Fruit fly (Drosophila melanogaster) whole organism, embryonic: ENCODE results near the gene CG14269.

Experiments
- Blimp-1 ChIP-seq: fragments of 200-800 bp; sonication (Bioruptor generic); optimal IDR thresholded peaks from 3 replicates; lab custom pipeline; 2018; ENCODE audit warnings: missing biosample characterization, missing genetic modification characterization, mild to moderate bottlenecking, moderate library complexity, missing genetic modification reagents
- C15 ChIP-seq: fragments of 200-800 bp; sonication (Bioruptor generic); IDR thresholded peaks from 3 replicates; pipeline ENCODE4 v1.3.6; 2022; ENCODE audit warnings: missing biosample characterization, missing genetic modification characterization
- CG10147 ChIP-seq: fragments of 200-800 bp; sonication (Bioruptor generic); optimal IDR thresholded peaks from 2 replicates; lab custom pipeline; 2019; ENCODE audit warnings: missing biosample characterization, mild to moderate bottlenecking, missing genetic modification characterization, moderate library complexity
- CG11093 ChIP-seq: fragments of 200-800 bp; sonication (Bioruptor generic); IDR thresholded peaks from 3 replicates; pipeline ENCODE4 v1.3.6; 2022; ENCODE audit warnings: missing biosample characterization, missing genetic modification characterization
- CG11695 ChIP-seq: fragments of 200-800 bp; sonication (Bioruptor generic); IDR thresholded peaks from 3 replicates; pipeline ENCODE4 v1.3.6; 2022; ENCODE audit warnings: missing biosample characterization, missing genetic modification characterization
- CG1233 ChIP-seq: fragments of 200-800 bp; sonication (Bioruptor generic); optimal IDR thresholded peaks from 4 replicates; lab custom pipeline; 2018; ENCODE audit warnings: missing biosample characterization, mild to moderate bottlenecking, missing genetic modification characterization
- CG12391 ChIP-seq: fragments of 200-800 bp; sonication (Bioruptor generic); optimal IDR thresholded peaks from 3 replicates; lab custom pipeline; 2018; ENCODE audit warnings: missing biosample characterization, mild to moderate bottlenecking, missing genetic modification characterization, moderate library complexity
- CG12769 ChIP-seq: fragments of 200-800 bp; sonication (Bioruptor generic); optimal IDR thresholded peaks from 2 replicates; lab custom pipeline; 2019; ENCODE audit warnings: missing biosample characterization, mild to moderate bottlenecking, missing genetic modification characterization, moderate library complexity
- CG14050 ChIP-seq: fragments of 200-800 bp; sonication (Bioruptor generic); IDR thresholded peaks from 3 replicates; pipeline ENCODE4 v1.3.6; 2022; ENCODE audit warnings: missing biosample characterization, missing genetic modification characterization
- CG15073 ChIP-seq: fragments of 200-800 bp; sonication (Bioruptor generic); optimal IDR thresholded peaks from 2 replicates; lab custom pipeline; 2016; ENCODE audit warnings: missing biosample characterization, missing genetic modification characterization
- CG17829 ChIP-seq: fragments of 200-800 bp; optimal IDR thresholded peaks from 2 replicates; lab custom pipeline; 2019; ENCODE audit warnings: missing biosample characterization, mild to moderate bottlenecking, missing genetic modification characterization, moderate library complexity
- CG18011 ChIP-seq: fragments of 200-800 bp; sonication (Bioruptor generic); optimal IDR thresholded peaks from 2 replicates; lab custom pipeline; 2017; ENCODE audit warnings: missing biosample characterization, missing genetic modification characterization, mild to moderate bottlenecking, moderate library complexity, missing genotype
- CG18476 ChIP-seq: fragments of 200-800 bp; sonication (Bioruptor generic); optimal IDR thresholded peaks from 2 replicates; lab custom pipeline; 2016; ENCODE audit warnings: missing biosample characterization, mild to moderate bottlenecking, missing genetic modification characterization
- CG2129 ChIP-seq: fragments of 200-800 bp; sonication (Bioruptor generic); IDR thresholded peaks from 2 replicates; pipeline ENCODE4 v1.3.6; 2022; ENCODE audit warnings: missing biosample characterization, missing genetic modification characterization; ENCODE audit not compliant: partially characterized antibody
- CG2202 ChIP-seq: fragments of 200-800 bp; sonication (Bioruptor generic); optimal IDR thresholded peaks from 2 replicates; lab custom pipeline; 2018; ENCODE audit warnings: missing biosample characterization, mild to moderate bottlenecking, missing genetic modification characterization
- CG30431 ChIP-seq: fragments of 200-800 bp; sonication (Bioruptor generic); optimal IDR thresholded peaks from 2 replicates; lab custom pipeline; 2017; ENCODE audit warnings: missing biosample characterization, missing genetic modification characterization
- CG32532 ChIP-seq: fragments of 200-800 bp; sonication (Bioruptor generic); IDR thresholded peaks from 2 replicates; pipeline ENCODE4 v1.3.6; 2022; ENCODE audit warnings: missing biosample characterization, missing genetic modification characterization
- CG32767 ChIP-seq: fragments of 200-800 bp; sonication (Bioruptor generic); IDR thresholded peaks from 2 replicates; pipeline ENCODE4 v1.3.6; 2022; ENCODE audit warnings: missing biosample characterization, missing genetic modification characterization
- CG33213 ChIP-seq: fragments of 200-800 bp; sonication (Bioruptor generic); optimal IDR thresholded peaks from 3 replicates; lab custom pipeline; 2016; ENCODE audit warnings: missing biosample characterization, missing genetic modification characterization
- CG3407 ChIP-seq: fragments of 200-800 bp; sonication (Bioruptor generic); optimal IDR thresholded peaks from 2 replicates; lab custom pipeline; 2018; ENCODE audit warnings: missing biosample characterization, mild to moderate bottlenecking, missing genetic modification characterization
- CG43689 ChIP-seq: fragments of 200-800 bp; sonication (Bioruptor generic); IDR thresholded peaks from 2 replicates; pipeline ENCODE4 v1.3.6; 2022; ENCODE audit warnings: missing biosample characterization, missing genetic modification characterization
- CG4617 ChIP-seq: fragments of 200-800 bp; sonication (Bioruptor generic); optimal IDR thresholded peaks from 3 replicates; lab custom pipeline; 2016; ENCODE audit warnings: missing biosample characterization, missing genetic modification characterization, borderline replicate concordance
- CG6175 ChIP-seq: fragments of 200-800 bp; sonication (Bioruptor generic); IDR thresholded peaks from 3 replicates; pipeline ENCODE4 v1.3.6; 2022; ENCODE audit warnings: missing biosample characterization, missing genetic modification characterization
- CG6765 ChIP-seq: fragments of 200-800 bp; sonication (Bioruptor generic); optimal IDR thresholded peaks from 3 replicates; lab custom pipeline; 2017; ENCODE audit warnings: missing biosample characterization, mild to moderate bottlenecking, missing genetic modification characterization
- CG9817 ChIP-seq: fragments of 200-800 bp; sonication (Bioruptor generic); optimal IDR thresholded peaks from 2 replicates; lab custom pipeline; 2018; ENCODE audit warnings: missing biosample characterization, mild to moderate bottlenecking, missing genetic modification characterization, moderate library complexity
- Camta ChIP-seq: fragments of 200-800 bp; sonication (Bioruptor generic); optimal IDR thresholded peaks from 2 replicates; lab custom pipeline; 2016; ENCODE audit warnings: missing biosample characterization, missing genetic modification characterization
- Dbx ChIP-seq: fragments of 200-800 bp; sonication (Bioruptor generic); IDR thresholded peaks from 3 replicates; pipeline ENCODE4 v1.3.6; 2022; ENCODE audit warnings: missing biosample characterization, missing genetic modification characterization
- Dip3 ChIP-seq: fragments of 200-800 bp; sonication (Bioruptor generic); optimal IDR thresholded peaks from 3 replicates; lab custom pipeline; 2016; ENCODE audit warnings: missing biosample characterization, missing genetic modification characterization
- HLH54F ChIP-seq: fragments of 200-800 bp; sonication (Bioruptor generic); optimal IDR thresholded peaks from 3 replicates; lab custom pipeline; 2016; ENCODE audit warnings: missing biosample characterization, missing genetic modification characterization
- Hr39 ChIP-seq: fragments of >200 bp; optimal IDR thresholded peaks from 2 replicates; lab custom pipeline; 2017
- Myb ChIP-seq: fragments of 200-800 bp; sonication (Bioruptor generic); optimal IDR thresholded peaks from 2 replicates; lab custom pipeline; 2016; ENCODE audit warnings: missing biosample characterization, missing genetic modification characterization
- Pdp1 ChIP-seq, 2 experiments: fragments of 200-800 bp; sonication (Bioruptor generic); optimal IDR thresholded peaks; 3 replicates each; lab custom pipeline; 2016; ENCODE audit warnings: missing biosample characterization in 2 of 2, missing genetic modification characterization in 2 of 2, mild to moderate bottlenecking in 1 of 2, moderate library complexity in 1 of 2
- Rfx ChIP-seq: fragments of 200-800 bp; sonication (Bioruptor generic); IDR thresholded peaks from 2 replicates; pipeline ENCODE4 v1.3.6; 2022; ENCODE audit warnings: missing biosample characterization, missing genetic modification characterization
- ab ChIP-seq: fragments of 200-800 bp; sonication (Bioruptor generic); optimal IDR thresholded peaks from 2 replicates; lab custom pipeline; 2016; ENCODE audit warnings: missing biosample characterization, missing genetic modification characterization
- bigmax ChIP-seq: fragments of 200-800 bp; sonication (Bioruptor generic); optimal IDR thresholded peaks from 2 replicates; lab custom pipeline; 2018; ENCODE audit warnings: missing biosample characterization, mild to moderate bottlenecking, missing genetic modification characterization
- ci ChIP-seq: fragments of 200-800 bp; sonication (Bioruptor generic); IDR thresholded peaks from 3 replicates; pipeline ENCODE4 v1.3.6; 2022; ENCODE audit warnings: missing biosample characterization, missing genetic modification characterization
- disco-r ChIP-seq: fragments of 200-800 bp; sonication (Bioruptor generic); optimal IDR thresholded peaks from 2 replicates; lab custom pipeline; 2016; ENCODE audit warnings: missing biosample characterization, missing genetic modification characterization
- exex ChIP-seq: fragments of 200-800 bp; sonication (Bioruptor generic); optimal IDR thresholded peaks from 4 replicates; lab custom pipeline; 2018; ENCODE audit warnings: missing biosample characterization, mild to moderate bottlenecking, missing genetic modification characterization, moderate library complexity
- gro ChIP-seq: fragments of 200-800 bp; sonication (Bioruptor generic); optimal IDR thresholded peaks from 2 replicates; lab custom pipeline; 2016; ENCODE audit warnings: missing biosample characterization, missing genetic modification characterization
- gsb ChIP-seq: fragments of 200-800 bp; sonication (Bioruptor generic); IDR thresholded peaks from 2 replicates; pipeline ENCODE4 v1.3.6; 2022; ENCODE audit warnings: missing biosample characterization, missing genetic modification characterization
- gt ChIP-seq: fragments of 200-800 bp; sonication (Bioruptor generic); IDR thresholded peaks from 2 replicates; pipeline ENCODE4 v1.3.6; 2022; ENCODE audit warnings: missing biosample characterization, missing genetic modification characterization
- lab ChIP-seq: fragments of 200-800 bp; sonication (Bioruptor generic); optimal IDR thresholded peaks from 3 replicates; lab custom pipeline; 2017; ENCODE audit warnings: missing biosample characterization, missing genetic modification characterization, mild to moderate bottlenecking, moderate library complexity, missing genetic modification reagents
- luna ChIP-seq: fragments of 200-800 bp; sonication (Bioruptor generic); optimal IDR thresholded peaks from 2 replicates; lab custom pipeline; 2016; ENCODE audit warnings: missing biosample characterization, missing genetic modification characterization
- nau ChIP-seq: fragments of 200-800 bp; sonication (Bioruptor generic); optimal IDR thresholded peaks from 3 replicates; lab custom pipeline; 2017; ENCODE audit warnings: missing biosample characterization, mild to moderate bottlenecking, missing genetic modification characterization, missing genetic modification reagents
- nerfin-1 ChIP-seq: fragments of 200-800 bp; sonication (Bioruptor generic); optimal IDR thresholded peaks from 3 replicates; lab custom pipeline; 2019; ENCODE audit warnings: missing biosample characterization, mild to moderate bottlenecking, missing genetic modification characterization, moderate library complexity
- nmo ChIP-seq: fragments of 200-800 bp; sonication (Bioruptor generic); optimal IDR thresholded peaks from 2 replicates; lab custom pipeline; 2018; ENCODE audit warnings: missing biosample characterization, mild to moderate bottlenecking, missing genetic modification characterization, moderate library complexity
- pros ChIP-seq: fragments of 200-800 bp; sonication (Bioruptor generic); optimal IDR thresholded peaks from 3 replicates; lab custom pipeline; 2019; ENCODE audit warnings: missing biosample characterization, mild to moderate bottlenecking, missing genetic modification characterization, moderate library complexity
- row ChIP-seq: fragments of 200-800 bp; sonication (Bioruptor generic); IDR thresholded peaks from 3 replicates; pipeline ENCODE4 v1.3.6; 2022; ENCODE audit warnings: missing biosample characterization, missing genetic modification characterization
- sens-2 ChIP-seq: fragments of 200-800 bp; sonication (Bioruptor generic); IDR thresholded peaks from 2 replicates; pipeline ENCODE4 v1.3.6; 2022; ENCODE audit warnings: missing biosample characterization, missing genetic modification characterization
- shn ChIP-seq: fragments of 200-800 bp; sonication (Bioruptor generic); optimal IDR thresholded peaks from 3 replicates; lab custom pipeline; 2016; ENCODE audit warnings: missing biosample characterization, missing genetic modification characterization
- ssp ChIP-seq: fragments of 200-800 bp; sonication (Bioruptor generic); IDR thresholded peaks from 2 replicates; pipeline ENCODE4 v1.3.6; 2022; ENCODE audit warnings: missing biosample characterization, missing genetic modification characterization
- zen ChIP-seq: fragments of 200-800 bp; sonication (Bioruptor generic); optimal IDR thresholded peaks from 3 replicates; lab custom pipeline; 2018; ENCODE audit warnings: missing biosample characterization, mild to moderate bottlenecking, missing genetic modification characterization, moderate library complexity

The CG14269 gene

dm6 chrX:3440506-3440905, 4.9 kb upstream of the CG14269 start (continued):
- TF ChIP-seq CG6765 (GFP tag; lab: Kevin White, UChicago) (no peak), Hr39 (lab: Kevin White, UChicago) (no peak), pros (no peak), gro (GFP tag; lab: Kevin White, UChicago) (no peak), nmo (no peak), CG15073 (GFP tag; lab: Kevin White, UChicago) (no peak), exex (tag; lab: Kevin White, UChicago) (no peak), CG43689 (GFP tag; lab: Robert Waterston, UW) (no peak), CG18476 (no peak), Blimp-1 (GFP tag; lab: Kevin White, UChicago) (no peak), Camta (GFP tag; lab: Kevin White, UChicago) (no peak), gsb (no peak), CG2129 (GFP tag; lab: Robert Waterston, UW) (no peak), nau (no peak), Rfx (GFP tag; lab: Robert Waterston, UW) (no peak), gt (GFP tag; lab: Robert Waterston, UW) (no peak), sens-2 (GFP tag; lab: Robert Waterston, UW) (no peak), CG9817 (no peak), CG32767 (GFP tag; lab: Robert Waterston, UW) (no peak), CG4617 (no peak), Dip3 (GFP tag; lab: Kevin White, UChicago) (no peak), CG12769 (tag; lab: Kevin White, UChicago) (peak; percentile 41), CG12391 (no peak), CG6175 (no peak), shn (GFP tag; lab: Kevin White, UChicago) (no peak), CG18011 (no peak), CG30431 (no peak), ci (GFP tag; lab: Robert Waterston, UW) (no peak), CG33213 (no peak), CG17829 (tag; lab: Kevin White, UChicago) (no peak), HLH54F (GFP tag; lab: Kevin White, UChicago) (no peak), Myb (GFP tag; lab: Kevin White, UChicago) (no peak), bigmax (GFP tag; lab: Kevin White, UChicago) (no peak), CG2202 (no peak), CG1233 (no peak), lab (GFP tag; lab: Kevin White, UChicago) (peak; percentile 24), disco-r (GFP tag; lab: Kevin White, UChicago) (no peak), ab (GFP tag; lab: Kevin White, UChicago) (no peak), luna (GFP tag; lab: Kevin White, UChicago) (no peak), nerfin-1 (tag; lab: Kevin White, UChicago) (no peak), Dbx (GFP tag; lab: Robert Waterston, UW) (0 out of 3 replicates have a peak, but pooled peaks have one; percentile 9), zen (tag; lab: Kevin White, UChicago) (no peak), CG11695 (no peak), CG10147 (GFP tag; lab: Kevin White, UChicago) (no peak), Pdp1 (GFP tag; optimal IDR thresholded peaks at IDR 0.05; lab: Kevin White, UChicago) (peak in 1 of 2 experiments; percentile 3), CG3407 (GFP tag; lab: Kevin White, UChicago) (no peak), CG11093 (no peak), ssp (GFP tag; lab: Robert Waterston, UW) (no peak), CG14050 (GFP tag; lab: Robert Waterston, UW) (no peak), CG32532 (GFP tag; lab: Robert Waterston, UW) (no peak; the same call in 1 of the 2 replicates), C15 (no peak), row (GFP tag; lab: Robert Waterston, UW) (peak; percentile 11; the same call in 1 of the 3 replicates)
